Worm (Caenorhabditis elegans): ENCODE results near the gene C29E4.9.

The C29E4.9 gene

DNA sequence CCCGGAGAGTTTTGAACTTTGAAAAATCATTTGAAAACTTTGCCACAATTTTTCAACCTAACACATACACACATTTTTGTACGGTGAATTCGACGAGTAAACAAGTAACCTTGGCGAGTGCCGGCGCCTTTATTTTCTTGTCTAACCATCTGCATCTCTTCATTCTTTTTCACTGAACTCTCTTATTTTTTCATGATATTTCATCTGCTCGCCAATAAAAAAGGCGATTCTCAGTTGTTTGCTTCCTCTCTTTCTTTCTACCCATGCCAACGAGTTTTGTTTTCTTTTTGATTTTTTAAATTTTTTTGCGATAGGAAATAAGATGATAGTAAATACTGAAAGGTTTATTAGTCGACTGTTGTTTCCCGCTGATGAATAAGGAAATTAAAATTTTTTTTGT, 21.9 kb upstream of the C29E4.9 start (continued):
- TF ChIP-seq lir-1 (GFP tag; conservative IDR thresholded peaks at IDR 0.05) (no peak), ztf-22 (GFP tag; optimal IDR thresholded peaks at IDR 0.05) (no peak), ZK185.1 (tag; optimal IDR thresholded peaks at IDR 0.05; ENCODE audit: poor library complexity, severe bottlenecking) (peak; percentile 33), lag-1 (GFP tag; IDR thresholded peaks at IDR 0.05) (no peak), him-1 (tag; optimal IDR thresholded peaks at IDR 0.05) (no peak), ztf-28 (GFP tag; IDR thresholded peaks at IDR 0.05) (no peak), ztf-6 (GFP tag; IDR thresholded peaks at IDR 0.05) (no peak), pbrm-1 (GFP tag; IDR thresholded peaks at IDR 0.05) (peak; percentile 38), bed-2 (GFP tag; IDR thresholded peaks at IDR 0.05) (no peak), B0261.1 (tag; optimal IDR thresholded peaks at IDR 0.05) (peak; percentile 41)

DNA sequence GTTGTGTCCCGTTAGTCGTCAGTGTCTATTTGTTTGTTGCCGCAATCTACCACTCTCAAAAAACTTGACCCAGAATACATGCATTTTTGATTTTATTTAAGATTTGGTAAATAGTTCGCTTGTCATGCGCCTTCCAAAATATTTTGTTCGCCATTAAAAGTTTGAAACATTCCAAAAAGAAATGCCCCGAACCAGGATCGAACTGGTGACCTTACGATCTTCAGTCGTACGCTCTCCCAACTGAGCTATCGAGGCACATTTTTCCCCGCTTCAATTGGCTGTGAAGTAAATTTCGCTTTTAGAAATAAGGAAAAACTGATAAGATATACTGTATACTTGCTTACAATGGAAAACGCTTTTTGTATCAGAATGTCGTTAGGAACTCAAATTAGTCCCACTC, 21.4 kb upstream of the C29E4.9 start:
- TF ChIP-seq Y95B8A.8 (GFP tag; IDR thresholded peaks at IDR 0.05) (no peak), ceh-27 (GFP tag; optimal IDR thresholded peaks at IDR 0.05) (no peak), hsf-1 (GFP tag; IDR thresholded peaks at IDR 0.05) (no peak), F55B11.4 (tag; optimal IDR thresholded peaks at IDR 0.05; ENCODE audit: borderline replicate concordance, insufficient read depth) (no peak), xnd-1 (tag; optimal IDR thresholded peaks at IDR 0.05) (no peak), tbp1 (GFP tag; optimal IDR thresholded peaks at IDR 0.05) (peak; percentile 86), F49E8.2 (tag; optimal IDR thresholded peaks at IDR 0.05; ENCODE audit: insufficient read depth) (no peak), ztf-25 (GFP tag; IDR thresholded peaks at IDR 0.05) (no peak), aptf-3 (GFP tag; IDR thresholded peaks at IDR 0.05) (0 out of 2 replicates have a peak, but pooled peaks have one; percentile 13), madf-10 (tag; optimal IDR thresholded peaks at IDR 0.05) (no peak), unc-130 (GFP tag; optimal IDR thresholded peaks at IDR 0.05) (no peak), pha-4 (tag; optimal IDR thresholded peaks at IDR 0.05) (no peak), B0261.1 (tag; optimal IDR thresholded peaks at IDR 0.05) (peak; percentile 64), madf-8 (GFP tag; conservative IDR thresholded peaks at IDR 0.05) (no peak), cebp-1 (GFP tag; IDR thresholded peaks at IDR 0.05) (no peak), cebp-1 (tag; optimal IDR thresholded peaks at IDR 0.05) (peak; percentile 9), ztf-26 (tag; optimal IDR thresholded peaks at IDR 0.05) (peak; percentile 13), snpc-1.1 (tag; optimal IDR thresholded peaks at IDR 0.05; ENCODE audit: insufficient read depth) (no peak), madf-6 (GFP tag; IDR thresholded peaks at IDR 0.05) (peak; percentile 61; the same call in 1 of the 2 replicates), ztf-18 (tag; optimal IDR thresholded peaks at IDR 0.05) (peak; percentile 35), him-1 (tag; optimal IDR thresholded peaks at IDR 0.05) (no peak), rpc-1 (optimal IDR thresholded peaks at IDR 0.05) (peak; percentile 60), rpc-1 (tag; optimal IDR thresholded peaks at IDR 0.05) (peak; percentile 68), ccch-3 (GFP tag; optimal IDR thresholded peaks at IDR 0.05) (no peak), ekl-4 (GFP tag; IDR thresholded peaks at IDR 0.05) (peak; percentile 47; the same call in 1 of the 2 replicates), lsl-1 (GFP tag; optimal IDR thresholded peaks at IDR 0.05) (peak; percentile 7), ztf-28 (GFP tag; IDR thresholded peaks at IDR 0.05) (no peak), lin-54 (GFP tag; optimal IDR thresholded peaks at IDR 0.05) (peak; percentile 26), hrde-1 (tag; optimal IDR thresholded peaks at IDR 0.05; ENCODE audit: borderline replicate concordance) (no peak), egrh-3 (GFP tag; IDR thresholded peaks at IDR 0.05) (no peak), nhr-120 (GFP tag; IDR thresholded peaks at IDR 0.05) (no peak), let-607 (tag; optimal IDR thresholded peaks at IDR 0.05) (no peak), F10E7.11 (tag; optimal IDR thresholded peaks at IDR 0.05) (no peak), ceh-58 (GFP tag; IDR thresholded peaks at IDR 0.05) (no peak), lsy-27 (tag; optimal IDR thresholded peaks at IDR 0.05; ENCODE audit: borderline replicate concordance, insufficient read depth) (no peak), die-1 (tag; optimal IDR thresholded peaks at IDR 0.05) (peak; percentile 17), bed-1 (GFP tag; IDR thresholded peaks at IDR 0.05) (no peak), B0336.3 (GFP tag; IDR thresholded peaks at IDR 0.05) (no peak), ztf-6 (GFP tag; IDR thresholded peaks at IDR 0.05) (no peak), fkh-3 (tag; optimal IDR thresholded peaks at IDR 0.05) (no peak), B0035.1 (tag; optimal IDR thresholded peaks at IDR 0.05) (no peak)

Measured in whole organism, young adult.